Worm (Caenorhabditis elegans) whole organism, L2 larva: Measurements from ENCODE around the gene pgph-1.

Experiments
- C34F6.9 ChIP-seq: fragments of 150-350 bp; optimal IDR thresholded peaks from 2 replicates; lab custom pipeline; 2014; ENCODE audit warnings: missing biosample characterization, missing genetic modification characterization
- F13H6.1 ChIP-seq: sonication (generic microtip); optimal IDR thresholded peaks from 2 replicates; lab custom pipeline; 2016; ENCODE audit warnings: missing genetic modification characterization, missing compliant biosample characterization
- R02D3.7 ChIP-seq: fragments of 150-350 bp; optimal IDR thresholded peaks from 2 replicates; lab custom pipeline; 2014; ENCODE audit warnings: missing biosample characterization, missing genetic modification characterization
- Y55F3AM.14 ChIP-seq: fragments of 200-800 bp; sonication (Bioruptor generic); optimal IDR thresholded peaks from 2 replicates; lab custom pipeline; 2018; ENCODE audit warnings: mild to moderate bottlenecking, missing genetic modification characterization, missing compliant biosample characterization
- ZK546.5 ChIP-seq: sonication (generic microtip); optimal IDR thresholded peaks from 2 replicates; lab custom pipeline; 2017; ENCODE audit warnings: missing biosample characterization, missing genetic modification characterization
- alr-1 ChIP-seq: fragments of 150-350 bp; optimal IDR thresholded peaks from 2 replicates; lab custom pipeline; 2014; ENCODE audit warnings: missing biosample characterization, missing genetic modification characterization
- aly-2 ChIP-seq: fragments of 150-350 bp; optimal IDR thresholded peaks from 2 replicates; lab custom pipeline; 2014; ENCODE audit warnings: missing biosample characterization, missing genetic modification characterization
- ama-1 ChIP-seq: fragments of 150-350 bp; optimal IDR thresholded peaks from 2 replicates; lab custom pipeline; 2018; ENCODE audit warnings: inconsistent platforms
- blmp-1 ChIP-seq: sonication (generic microtip); optimal IDR thresholded peaks from 2 replicates; lab custom pipeline; 2017; ENCODE audit warnings: missing genetic modification characterization, mild to moderate bottlenecking, missing compliant biosample characterization, antibody characterized with exemption, moderate library complexity; ENCODE audit not compliant: insufficient read depth
- ceh-16 ChIP-seq: fragments of 150-350 bp; optimal IDR thresholded peaks from 2 replicates; lab custom pipeline; 2014; ENCODE audit warnings: missing biosample characterization, missing genetic modification characterization
- ceh-82 ChIP-seq: fragments of 150-350 bp; optimal IDR thresholded peaks from 2 replicates; lab custom pipeline; 2014; ENCODE audit warnings: missing biosample characterization, missing genetic modification characterization
- crh-2 ChIP-seq: sonication (generic microtip); optimal IDR thresholded peaks from 2 replicates; lab custom pipeline; 2017; ENCODE audit warnings: missing biosample characterization, missing genetic modification characterization
- dmd-4 ChIP-seq: sonication (generic microtip); optimal IDR thresholded peaks from 2 replicates; lab custom pipeline; 2017; ENCODE audit warnings: missing biosample characterization, missing genetic modification characterization
- egl-27 ChIP-seq: sonication (generic microtip); optimal IDR thresholded peaks from 3 replicates; lab custom pipeline; 2017; ENCODE audit warnings: missing biosample characterization, missing genetic modification reagents, missing genetic modification characterization
- elt-1 ChIP-seq: fragments of 150-350 bp; optimal IDR thresholded peaks from 2 replicates; lab custom pipeline; 2014; ENCODE audit warnings: missing biosample characterization, missing genetic modification characterization
- elt-3 ChIP-seq: sonication (generic microtip); optimal IDR thresholded peaks from 2 replicates; lab custom pipeline; 2017; ENCODE audit warnings: missing biosample characterization, missing genetic modification characterization
- fos-1 ChIP-seq: fragments of 150-350 bp; optimal IDR thresholded peaks from 2 replicates; lab custom pipeline; 2014; ENCODE audit warnings: missing biosample characterization, missing genetic modification characterization
- gmeb-1 ChIP-seq: fragments of 150-350 bp; optimal IDR thresholded peaks from 2 replicates; lab custom pipeline; 2014; ENCODE audit warnings: missing biosample characterization, missing genetic modification characterization
- lin-11 ChIP-seq: fragments of 150-350 bp; sonication (generic microtip); optimal IDR thresholded peaks from 2 replicates; lab custom pipeline; 2014; ENCODE audit warnings: missing biosample characterization, missing genetic modification characterization, inconsistent platforms, mixed read lengths
- lin-13 ChIP-seq: fragments of 150-350 bp; optimal IDR thresholded peaks from 2 replicates; lab custom pipeline; 2014; ENCODE audit warnings: missing biosample characterization, missing genetic modification reagents, missing genetic modification characterization
- lin-39 ChIP-seq: fragments of 150-350 bp; optimal IDR thresholded peaks from 2 replicates; lab custom pipeline; 2014; ENCODE audit warnings: missing biosample characterization, missing genetic modification reagents, missing genetic modification characterization
- lsy-2 ChIP-seq, 2 experiments: fragments of 150-350 bp in 1 of 2; sonication (generic microtip) in 1 of 2; optimal IDR thresholded peaks; 2 replicates each; lab custom pipeline; 2014 to 2017; ENCODE audit warnings: missing biosample characterization in 2 of 2, missing genetic modification characterization in 2 of 2
- mab-5 ChIP-seq: fragments of 150-350 bp; optimal IDR thresholded peaks from 2 replicates; lab custom pipeline; 2014; ENCODE audit warnings: missing biosample characterization, missing genetic modification characterization
- mbf-1 ChIP-seq: sonication (generic microtip); optimal IDR thresholded peaks from 2 replicates; lab custom pipeline; 2017; ENCODE audit warnings: missing biosample characterization, missing genetic modification characterization
- mdl-1 ChIP-seq, 2 experiments: fragments of 150-350 bp in 1 of 2; sonication (generic microtip) in 1 of 2; optimal IDR thresholded peaks; 2 replicates each; lab custom pipeline; 2017; ENCODE audit warnings: missing biosample characterization in 2 of 2, missing genetic modification characterization in 2 of 2
- nhr-10 ChIP-seq: sonication (generic microtip); optimal IDR thresholded peaks from 2 replicates; lab custom pipeline; 2017; ENCODE audit warnings: missing biosample characterization, missing genetic modification characterization
- nhr-11 ChIP-seq: fragments of 150-350 bp; optimal IDR thresholded peaks from 2 replicates; lab custom pipeline; 2014; ENCODE audit warnings: missing biosample characterization, missing genetic modification characterization
- nhr-12 ChIP-seq: fragments of 150-350 bp; optimal IDR thresholded peaks from 2 replicates; lab custom pipeline; 2014; ENCODE audit warnings: missing biosample characterization, missing genetic modification characterization
- nhr-129 ChIP-seq: fragments of 150-350 bp; optimal IDR thresholded peaks from 2 replicates; lab custom pipeline; 2014; ENCODE audit warnings: missing biosample characterization, missing genetic modification characterization
- nhr-21 ChIP-seq: fragments of 150-350 bp; optimal IDR thresholded peaks from 2 replicates; lab custom pipeline; 2014; ENCODE audit warnings: missing biosample characterization, missing genetic modification characterization
- nhr-23 ChIP-seq: fragments of 150-350 bp; optimal IDR thresholded peaks from 2 replicates; lab custom pipeline; 2014; ENCODE audit warnings: missing biosample characterization, missing genetic modification reagents, missing genetic modification characterization
- nhr-237 ChIP-seq: fragments of 150-350 bp; optimal IDR thresholded peaks from 2 replicates; lab custom pipeline; 2014; ENCODE audit warnings: missing biosample characterization, missing genetic modification characterization
- nhr-25 ChIP-seq: fragments of 150-350 bp; sonication (generic microtip); optimal IDR thresholded peaks from 3 replicates; lab custom pipeline; 2014; ENCODE audit warnings: missing biosample characterization, missing genetic modification characterization
- nhr-6 ChIP-seq: fragments of 150-350 bp; optimal IDR thresholded peaks from 2 replicates; lab custom pipeline; 2014; ENCODE audit warnings: missing biosample characterization, missing genetic modification characterization
- nhr-77 ChIP-seq: fragments of 150-350 bp; optimal IDR thresholded peaks from 2 replicates; lab custom pipeline; 2014; ENCODE audit warnings: missing biosample characterization, missing genetic modification characterization
- peb-1 ChIP-seq: fragments of 150-350 bp; optimal IDR thresholded peaks from 2 replicates; lab custom pipeline; 2014; ENCODE audit warnings: missing biosample characterization, missing genetic modification characterization
- sem-4 ChIP-seq: fragments of 150-350 bp; optimal IDR thresholded peaks from 2 replicates; lab custom pipeline; 2014; ENCODE audit warnings: missing biosample characterization, missing genetic modification reagents, missing genetic modification characterization
- skn-1 ChIP-seq: sonication (generic microtip); optimal IDR thresholded peaks from 2 replicates; lab custom pipeline; 2017; ENCODE audit warnings: missing biosample characterization, missing genetic modification characterization
- sma-3 ChIP-seq: sonication (generic microtip); optimal IDR thresholded peaks from 2 replicates; lab custom pipeline; 2016; ENCODE audit warnings: missing genetic modification reagents, missing genetic modification characterization, missing compliant biosample characterization
- sma-9 ChIP-seq, 2 experiments: fragments of 150-350 bp in 1 of 2; sonication (generic microtip) in 1 of 2; optimal IDR thresholded peaks; 2 replicates each; lab custom pipeline; 2014 to 2016; ENCODE audit warnings: missing genetic modification characterization in 2 of 2, mild to moderate bottlenecking in 1 of 2, missing biosample characterization in 1 of 2, missing compliant biosample characterization in 1 of 2, missing genetic modification reagents in 1 of 2, moderate library complexity in 1 of 2
- snpc-4 ChIP-seq: fragments of 150-350 bp; optimal IDR thresholded peaks from 2 replicates; lab custom pipeline; 2014; ENCODE audit warnings: missing biosample characterization, missing genetic modification characterization
- unc-39 ChIP-seq: fragments of 150-350 bp; optimal IDR thresholded peaks from 2 replicates; lab custom pipeline; 2014; ENCODE audit warnings: missing biosample characterization, missing genetic modification characterization
- unc-55 ChIP-seq: fragments of 150-350 bp; sonication (generic microtip); optimal IDR thresholded peaks from 3 replicates; lab custom pipeline; 2014; ENCODE audit warnings: missing biosample characterization, missing genetic modification reagents, missing genetic modification characterization
- unc-62 ChIP-seq: fragments of 150-350 bp; optimal IDR thresholded peaks from 2 replicates; lab custom pipeline; 2014; ENCODE audit warnings: missing biosample characterization, missing genetic modification reagents, missing genetic modification characterization
- zag-1 ChIP-seq: fragments of 150-350 bp; optimal IDR thresholded peaks from 2 replicates; lab custom pipeline; 2014; ENCODE audit warnings: missing biosample characterization, missing genetic modification characterization
- ztf-1 ChIP-seq: fragments of 200-800 bp; sonication (Bioruptor generic); conservative IDR thresholded peaks from 2 replicates; pipeline ENCODE4 v1.3.6; 2022; ENCODE audit warnings: missing genetic modification characterization, missing compliant biosample characterization
- ztf-11 ChIP-seq: sonication (generic microtip); optimal IDR thresholded peaks from 2 replicates; lab custom pipeline; 2017; ENCODE audit warnings: missing biosample characterization, missing genetic modification characterization
- ztf-4 ChIP-seq: fragments of 150-350 bp; optimal IDR thresholded peaks from 2 replicates; lab custom pipeline; 2014; ENCODE audit warnings: missing biosample characterization, missing genetic modification characterization

Gene pgph-1

ce11 chrV:5790497-5791280 is 37.4 kb upstream of the pgph-1 start, which contains the start of the genes nhr-142 and F44E7.9:
Gene nhr-142 (minus strand): TSS chrV:5790553.
Gene F44E7.9 (plus strand): TSS chrV:5791230.
- TF ChIP-seq R02D3.7 (tag; lab: Kevin White, UChicago): peak; percentile 7
- no peak for TF ChIP-seq nhr-12 (tag; lab: Kevin White, UChicago)
- no peak for TF ChIP-seq peb-1
- TF ChIP-seq nhr-129: peak; percentile 87
- TF ChIP-seq ztf-1 (GFP tag; lab: Robert Waterston, UW): no peak
- no peak for TF ChIP-seq ztf-4
- peak; percentile 85 for TF ChIP-seq F13H6.1 (tag; lab: Kevin White, UChicago)
- TF ChIP-seq mbf-1 (tag; lab: Kevin White, UChicago): no peak
- TF ChIP-seq crh-2 (tag; lab: Kevin White, UChicago): peak; percentile 69
- TF ChIP-seq lin-11 (tag; lab: Kevin White, UChicago): peak; percentile 57
- peak; percentile 86 for TF ChIP-seq lin-13
- TF ChIP-seq elt-1 (tag; lab: Kevin White, UChicago): no peak
- TF ChIP-seq sma-9 (GFP tag; optimal IDR thresholded peaks at IDR 0.05; lab: Kevin White, UChicago): peak; percentile 91
- no peak for TF ChIP-seq sma-9 (tag; optimal IDR thresholded peaks at IDR 0.05; lab: Kevin White, UChicago)
- TF ChIP-seq aly-2: no peak
- no peak for TF ChIP-seq ama-1 (lab: Kevin White, UChicago)
- peak; percentile 33 for TF ChIP-seq zag-1
- TF ChIP-seq ceh-82 (tag; lab: Kevin White, UChicago): peak; percentile 63
- TF ChIP-seq nhr-11: no peak
- TF ChIP-seq skn-1: no peak
- no peak for TF ChIP-seq unc-39
- TF ChIP-seq nhr-25 (tag; lab: Kevin White, UChicago): peak; percentile 70
- peak; percentile 58 for TF ChIP-seq nhr-21
- TF ChIP-seq nhr-23 (tag; lab: Kevin White, UChicago): no peak
- peak; percentile 90 for TF ChIP-seq sma-3
- peak; percentile 83 for TF ChIP-seq mab-5 (tag; lab: Kevin White, UChicago)
- TF ChIP-seq ceh-16: no peak
- TF ChIP-seq nhr-237 (tag; lab: Kevin White, UChicago): no peak
- peak; percentile 16 for TF ChIP-seq ztf-11 (tag; lab: Kevin White, UChicago)
- peak; percentile 30 for TF ChIP-seq snpc-4
- TF ChIP-seq lsy-2 (tag; optimal IDR thresholded peaks at IDR 0.05; lab: Kevin White, UChicago): peak; percentile 73 to 91
- TF ChIP-seq nhr-77 (tag; lab: Kevin White, UChicago): peak; percentile 16
- no peak for TF ChIP-seq elt-3
- TF ChIP-seq blmp-1: peak; percentile 7
- peak; percentile 87 for TF ChIP-seq C34F6.9
- peak; percentile 64 for TF ChIP-seq sem-4 (tag; lab: Kevin White, UChicago)
- no peak for TF ChIP-seq lin-39 (tag; lab: Kevin White, UChicago)
- peak; percentile 47 for TF ChIP-seq egl-27 (tag; lab: Kevin White, UChicago)
- no peak for TF ChIP-seq unc-62 (GFP tag; lab: Kevin White, UChicago)
- TF ChIP-seq alr-1 (tag; lab: Kevin White, UChicago): no peak
- peak; percentile 18 for TF ChIP-seq nhr-6 (tag; lab: Kevin White, UChicago)
- TF ChIP-seq nhr-10 (tag; lab: Kevin White, UChicago): no peak
- peak; percentile 90 for TF ChIP-seq unc-55 (GFP tag; lab: Kevin White, UChicago)
- TF ChIP-seq gmeb-1 (tag; lab: Kevin White, UChicago): peak; percentile 86
- peak in 1 of 2 experiments; percentile 29 for TF ChIP-seq mdl-1 (tag; optimal IDR thresholded peaks at IDR 0.05; lab: Kevin White, UChicago)
- peak; percentile 66 for TF ChIP-seq fos-1 (tag; lab: Kevin White, UChicago)
- TF ChIP-seq Y55F3AM.14 (GFP tag; lab: Kevin White, UChicago): peak; percentile 44
- TF ChIP-seq ZK546.5 (tag; lab: Kevin White, UChicago): no peak
- no peak for TF ChIP-seq dmd-4 (tag; lab: Kevin White, UChicago)
